Worm (Caenorhabditis elegans) whole organism, L4 larva: ENCODE measurements around the gene fut-1.
A peak's percentile ranks its signal among the peaks of the same experiment; 100 is the strongest.

Experiments used
- D1046.2 ChIP-seq: fragments of 200-800 bp; sonication (Bioruptor generic); IDR thresholded peaks from 2 replicates; pipeline ENCODE4 v1.3.6; 2022; ENCODE audit warnings: missing genetic modification characterization, missing compliant biosample characterization
- F37D6.2 ChIP-seq: sonication (generic microtip); optimal IDR thresholded peaks from 2 replicates; lab custom pipeline; 2016; ENCODE audit warnings: mild to moderate bottlenecking, missing genetic modification characterization, missing compliant biosample characterization
- F49E8.2 ChIP-seq: sonication (generic microtip); optimal IDR thresholded peaks from 2 replicates; lab custom pipeline; 2016; ENCODE audit warnings: missing compliant biosample characterization, mild to moderate bottlenecking, missing genetic modification characterization, borderline replicate concordance
- T26A8.4 ChIP-seq: fragments of 200-800 bp; sonication (Bioruptor generic); IDR thresholded peaks from 2 replicates; pipeline ENCODE4 v1.3.6; 2022; ENCODE audit warnings: missing genetic modification characterization, missing compliant biosample characterization
- Y105C5A.15 ChIP-seq: fragments of 200-800 bp; sonication (Bioruptor generic); IDR thresholded peaks from 2 replicates; pipeline ENCODE4 v1.3.6; 2022; ENCODE audit warnings: missing genetic modification characterization, missing compliant biosample characterization
- Y75B8A.6 ChIP-seq: fragments of 200-800 bp; sonication (Bioruptor generic); IDR thresholded peaks from 2 replicates; pipeline ENCODE4 v1.3.6; 2022; ENCODE audit warnings: missing genetic modification reagents, missing genetic modification characterization, missing compliant biosample characterization
- aha-1 ChIP-seq: fragments of 150-350 bp; peaks from one replicate; lab custom pipeline; 2014; ENCODE audit warnings: missing biosample characterization, missing genetic modification characterization
- ama-1 ChIP-seq: fragments of 150-350 bp; optimal IDR thresholded peaks from 2 replicates; lab custom pipeline; 2014; ENCODE audit warnings: inconsistent platforms, mixed read lengths
- ceh-28 ChIP-seq: fragments of 150-350 bp; optimal IDR thresholded peaks from 2 replicates; lab custom pipeline; 2014; ENCODE audit warnings: missing biosample characterization, missing genetic modification reagents, missing genetic modification characterization
- ceh-82 ChIP-seq: sonication (generic microtip); optimal IDR thresholded peaks from 2 replicates; lab custom pipeline; 2017; ENCODE audit warnings: missing biosample characterization, missing genetic modification characterization
- daf-12 ChIP-seq: fragments of 150-350 bp; optimal IDR thresholded peaks from 2 replicates; lab custom pipeline; 2014; ENCODE audit warnings: missing biosample characterization, missing genetic modification reagents, missing genetic modification characterization
- daf-16 ChIP-seq, 3 experiments: sonication (generic microtip); optimal IDR thresholded peaks; 2 replicates each; lab custom pipeline; 2016 to 2017; ENCODE audit warnings: missing genetic modification characterization in 3 of 3, missing genetic modification reagents in 3 of 3, mild to moderate bottlenecking in 2 of 3, missing compliant biosample characterization in 2 of 3, missing biosample characterization in 1 of 3, moderate library complexity in 1 of 3
- dmd-6 ChIP-seq: fragments of 200-800 bp; sonication (Bioruptor generic); IDR thresholded peaks from 2 replicates; pipeline ENCODE4 v1.3.6; 2022; ENCODE audit warnings: missing genetic modification reagents, missing genetic modification characterization, missing compliant biosample characterization
- duxl-1 ChIP-seq: sonication (generic microtip); optimal IDR thresholded peaks from 2 replicates; lab custom pipeline; 2016; ENCODE audit warnings: mild to moderate bottlenecking, missing genetic modification characterization, moderate library complexity, missing compliant biosample characterization; ENCODE audit not compliant: poor library complexity
- dve-1 ChIP-seq: sonication (generic microtip); optimal IDR thresholded peaks from 2 replicates; lab custom pipeline; 2017; ENCODE audit warnings: antibody characterized with exemption, mild to moderate bottlenecking, missing genetic modification characterization, missing compliant biosample characterization; ENCODE audit not compliant: insufficient read depth
- fkh-10 ChIP-seq: fragments of 150-350 bp; optimal IDR thresholded peaks from 2 replicates; lab custom pipeline; 2014; ENCODE audit warnings: missing biosample characterization, missing genetic modification reagents, missing genetic modification characterization
- hlh-30 ChIP-seq: sonication (generic microtip); optimal IDR thresholded peaks from 2 replicates; lab custom pipeline; 2017; ENCODE audit warnings: antibody characterized with exemption, mild to moderate bottlenecking, missing genetic modification characterization, missing compliant biosample characterization; ENCODE audit not compliant: insufficient read depth
- jun-1 ChIP-seq: fragments of 150-350 bp; optimal IDR thresholded peaks from 2 replicates; lab custom pipeline; 2014; ENCODE audit warnings: missing biosample characterization, missing genetic modification reagents, missing genetic modification characterization
- lin-39 ChIP-seq: fragments of 150-350 bp; optimal IDR thresholded peaks from 2 replicates; lab custom pipeline; 2014; ENCODE audit warnings: missing biosample characterization, missing genetic modification reagents, missing genetic modification characterization
- lsy-2 ChIP-seq, 2 experiments: fragments of 150-350 bp in 1 of 2; sonication (generic microtip) in 1 of 2; optimal IDR thresholded peaks; 2 replicates each; lab custom pipeline; 2014 to 2017; ENCODE audit warnings: missing biosample characterization in 2 of 2, missing genetic modification characterization in 2 of 2
- mdt-29 ChIP-seq: fragments of 200-800 bp; sonication (Bioruptor generic); IDR thresholded peaks from 2 replicates; pipeline ENCODE4 v1.3.6; 2022; ENCODE audit warnings: missing genetic modification reagents, missing genetic modification characterization, missing compliant biosample characterization
- mxl-2 ChIP-seq: fragments of 200-800 bp; sonication (Bioruptor generic); conservative IDR thresholded peaks from 2 replicates; pipeline ENCODE4 v1.3.6; 2022; ENCODE audit warnings: missing genetic modification reagents, missing genetic modification characterization, missing compliant biosample characterization
- nhr-11 ChIP-seq: fragments of 150-350 bp; optimal IDR thresholded peaks from 2 replicates; lab custom pipeline; 2014; ENCODE audit warnings: missing biosample characterization, missing genetic modification characterization
- nhr-111 ChIP-seq: fragments of 200-800 bp; sonication (Bioruptor generic); optimal IDR thresholded peaks from 2 replicates; lab custom pipeline; 2018; ENCODE audit warnings: mild to moderate bottlenecking, missing genetic modification characterization, missing compliant biosample characterization
- nhr-25 ChIP-seq: sonication (generic microtip); optimal IDR thresholded peaks from 2 replicates; lab custom pipeline; 2017; ENCODE audit warnings: missing genetic modification characterization, mild to moderate bottlenecking, missing compliant biosample characterization, antibody characterized with exemption, moderate library complexity, borderline replicate concordance; ENCODE audit not compliant: insufficient read depth
- php-3 ChIP-seq: fragments of 200-800 bp; sonication (Bioruptor generic); IDR thresholded peaks from 2 replicates; pipeline ENCODE4 v1.3.6; 2022; ENCODE audit warnings: missing genetic modification reagents, missing genetic modification characterization, missing compliant biosample characterization
- pqm-1 ChIP-seq: sonication (generic microtip); optimal IDR thresholded peaks from 2 replicates; lab custom pipeline; 2017; ENCODE audit warnings: missing biosample characterization, missing genetic modification characterization
- sdz-12 ChIP-seq: fragments of 200-800 bp; sonication (Bioruptor generic); optimal IDR thresholded peaks from 2 replicates; lab custom pipeline; 2018; ENCODE audit warnings: mild to moderate bottlenecking, missing genetic modification characterization, missing compliant biosample characterization
- unc-130 ChIP-seq: sonication (generic microtip); optimal IDR thresholded peaks from 2 replicates; lab custom pipeline; 2016; ENCODE audit warnings: missing genetic modification reagents, missing genetic modification characterization, missing compliant biosample characterization
- unc-39 ChIP-seq: sonication (generic microtip); optimal IDR thresholded peaks from 2 replicates; lab custom pipeline; 2017; ENCODE audit warnings: missing biosample characterization, missing genetic modification characterization
- zfp-3 ChIP-seq: fragments of 200-800 bp; sonication (Bioruptor generic); conservative IDR thresholded peaks from 2 replicates; pipeline ENCODE4 v1.3.6; 2022; ENCODE audit warnings: missing genetic modification reagents, missing genetic modification characterization, missing compliant biosample characterization
- zip-11 ChIP-seq: fragments of 200-800 bp; sonication (Bioruptor generic); IDR thresholded peaks from 2 replicates; pipeline ENCODE4 v1.3.6; 2022; ENCODE audit warnings: missing genetic modification characterization, missing compliant biosample characterization
- ztf-11 ChIP-seq: fragments of 150-350 bp; optimal IDR thresholded peaks from 2 replicates; lab custom pipeline; 2014; ENCODE audit warnings: missing biosample characterization, missing genetic modification characterization

Gene fut-1

ce11 chrII:8759493-8759892 is at the start of gene fut-1:
Gene fut-1, minus strand, starts transcription at chrII:8759593.
- TF ChIP-seq ztf-11 (tag; lab: Kevin White, UChicago) (no peak), F49E8.2 (no peak), sdz-12 (no peak), Y105C5A.15 (GFP tag; lab: Robert Waterston, UW) (no peak), lsy-2 (tag; optimal IDR thresholded peaks at IDR 0.05; lab: Kevin White, UChicago) (no peak), fkh-10 (GFP tag; lab: Kevin White, UChicago) (no peak), ceh-82 (tag; lab: Kevin White, UChicago) (no peak), duxl-1 (tag; lab: Kevin White, UChicago) (no peak), daf-16 (GFP tag; optimal IDR thresholded peaks at IDR 0.05; lab: Kevin White, UChicago) (no peak), daf-16 (tag; optimal IDR thresholded peaks at IDR 0.05; lab: Kevin White, UChicago) (no peak), nhr-111 (no peak), T26A8.4 (GFP tag; lab: Robert Waterston, UW) (no peak), ama-1 (lab: Kevin White, UChicago) (no peak), dmd-6 (GFP tag; lab: Robert Waterston, UW) (no peak), unc-130 (no peak), dve-1 (tag; lab: Kevin White, UChicago) (no peak), nhr-11 (tag; lab: Kevin White, UChicago) (no peak)

- TF ChIP-seq dve-1 (tag; lab: Kevin White, UChicago) (no peak), aha-1 (tag; lab: Kevin White, UChicago) (peak; percentile 23), F49E8.2 (no peak)
Measured at ce11 chrII:8808482-8808881, 49.1 kb upstream of the fut-1 start, which contains the start of gene F07H5.10. Gene F07H5.10, minus strand, starts transcription at chrII:8808582.

ce11 chrII:8806921-8807320 is 47.5 kb upstream of the fut-1 start, which contains the start of gene pho-13:
Gene pho-13, minus strand, starts transcription at chrII:8807021.
- TF ChIP-seq lin-39 (tag; lab: Kevin White, UChicago): no peak
- no peak for TF ChIP-seq zfp-3 (GFP tag; lab: Robert Waterston, UW)
- peak; percentile 18 for TF ChIP-seq pqm-1 (tag; lab: Kevin White, UChicago)
- TF ChIP-seq, all 104 proteins: peak for 1

ce11 chrII:8800830-8801229 is 41.4 kb upstream of the fut-1 start, which contains the start of gene appg-2:
Gene appg-2, plus strand, starts transcription at chrII:8801130.
- TF ChIP-seq Y75B8A.6 (GFP tag; lab: Robert Waterston, UW) (no peak), php-3 (GFP tag; lab: Robert Waterston, UW) (no peak), D1046.2 (GFP tag; lab: Robert Waterston, UW) (no peak), daf-12 (tag; lab: Kevin White, UChicago) (no peak), nhr-11 (tag; lab: Kevin White, UChicago) (no peak), unc-39 (tag; lab: Kevin White, UChicago) (no peak), ceh-28 (tag; lab: Kevin White, UChicago) (no peak), ceh-82 (tag; lab: Kevin White, UChicago) (no peak), hlh-30 (tag; lab: Kevin White, UChicago) (no peak), F49E8.2 (no peak), F37D6.2 (tag; lab: Kevin White, UChicago) (no peak), jun-1 (tag; lab: Kevin White, UChicago) (no peak), zip-11 (GFP tag; lab: Robert Waterston, UW) (no peak), mxl-2 (GFP tag; lab: Robert Waterston, UW) (no peak), ama-1 (lab: Kevin White, UChicago) (no peak), mdt-29 (no peak), nhr-25 (tag; lab: Kevin White, UChicago) (no peak)
